Worm (Caenorhabditis elegans): ENCODE results near the gene gfi-3.
A peak's percentile ranks its signal among the peaks of the same experiment; 100 is the strongest.

The gfi-3 gene

DNA sequence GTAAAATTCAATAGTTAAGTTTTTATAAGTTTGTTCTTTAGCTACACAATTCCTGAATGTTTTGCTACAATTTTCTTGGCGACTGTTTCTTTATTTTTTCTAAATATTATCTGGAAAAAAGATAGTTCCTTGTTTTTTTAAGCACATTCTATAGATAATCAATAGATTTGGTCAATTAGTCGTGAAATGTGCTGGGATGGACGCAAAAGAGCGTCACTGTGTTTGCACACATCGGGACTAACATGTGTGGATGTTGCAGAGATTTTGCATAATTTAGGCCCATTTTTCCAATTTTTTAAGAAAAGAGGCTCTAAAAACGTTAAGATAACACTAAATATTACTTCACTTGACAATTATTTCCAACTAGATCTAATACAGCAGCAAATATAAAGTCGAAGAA is 33.1 kb downstream of the gfi-3 start:
- TF ChIP-seq vab-7 (GFP tag; IDR thresholded peaks at IDR 0.05) (no peak), nhr-48 (tag; optimal IDR thresholded peaks at IDR 0.05) (no peak), pha-4 (GFP tag; IDR thresholded peaks at IDR 0.05) (no peak), pha-4 (tag; optimal IDR thresholded peaks at IDR 0.05) (no peak), ceh-28 (tag; optimal IDR thresholded peaks at IDR 0.05) (no peak), aha-1 (tag) (peak; percentile 19), zip-11 (GFP tag; IDR thresholded peaks at IDR 0.05) (no peak), fkh-10 (GFP tag; optimal IDR thresholded peaks at IDR 0.05) (peak; percentile 29), zfp-2 (tag; optimal IDR thresholded peaks at IDR 0.05) (no peak), hmg-1.1 (GFP tag; IDR thresholded peaks at IDR 0.05) (peak; percentile 30; the same call in 1 of the 2 replicates), daf-12 (tag; optimal IDR thresholded peaks at IDR 0.05) (no peak), hlh-30 (tag; optimal IDR thresholded peaks at IDR 0.05; ENCODE audit: insufficient read depth) (no peak), dmd-6 (GFP tag; IDR thresholded peaks at IDR 0.05) (no peak), T26A8.4 (GFP tag; IDR thresholded peaks at IDR 0.05) (no peak), aly-2 (tag; optimal IDR thresholded peaks at IDR 0.05) (no peak), ama-1 (optimal IDR thresholded peaks at IDR 0.05) (no peak), tra-1 (GFP tag; IDR thresholded peaks at IDR 0.05) (no peak), unc-62 (GFP tag; optimal IDR thresholded peaks at IDR 0.05 in 1 of 2) (peak in 1 of 2 experiments; percentile 84), unc-62 (tag; optimal IDR thresholded peaks at IDR 0.05) (no peak), hif-1 (tag; optimal IDR thresholded peaks at IDR 0.05) (no peak), lin-13 (GFP tag; optimal IDR thresholded peaks at IDR 0.05) (no peak), nhr-10 (tag; optimal IDR thresholded peaks at IDR 0.05) (no peak), egl-27 (tag; optimal IDR thresholded peaks at IDR 0.05) (no peak), tag-97 (GFP tag; IDR thresholded peaks at IDR 0.05) (no peak), mep-1 (tag; optimal IDR thresholded peaks at IDR 0.05) (peak; percentile 46), mes-2 (tag; optimal IDR thresholded peaks at IDR 0.05; ENCODE audit: poor library complexity, severe bottlenecking) (no peak), set-16 (GFP tag; IDR thresholded peaks at IDR 0.05) (no peak), Y105C5A.15 (GFP tag; IDR thresholded peaks at IDR 0.05) (no peak), rbr-2 (tag; optimal IDR thresholded peaks at IDR 0.05) (no peak), nhr-11 (tag; optimal IDR thresholded peaks at IDR 0.05) (no peak), zfp-3 (GFP tag; conservative IDR thresholded peaks at IDR 0.05) (no peak), cey-2 (tag; optimal IDR thresholded peaks at IDR 0.05; ENCODE audit: borderline replicate concordance, insufficient read depth) (no peak)

DNA sequence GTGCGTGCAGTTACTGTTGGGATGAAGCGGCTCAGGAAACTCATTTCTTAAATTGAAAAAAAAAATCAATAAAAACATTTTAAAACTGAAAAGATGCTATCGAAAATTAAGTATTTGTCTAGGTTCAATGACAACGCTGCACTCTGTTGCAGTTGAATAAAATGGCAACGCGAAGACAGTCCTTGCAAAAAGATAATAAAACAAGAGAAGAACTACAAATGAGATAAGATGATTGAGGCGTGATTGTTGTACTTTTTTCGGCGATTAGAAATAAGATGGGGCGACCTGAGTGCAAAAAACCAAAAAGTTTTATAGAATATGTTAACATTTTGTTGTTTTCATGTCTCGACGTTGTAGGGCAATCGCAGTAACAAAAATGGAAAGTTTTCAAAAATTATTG is 34.7 kb downstream of the gfi-3 start, which contains the start of gene gcsh-1:
Gene gcsh-1, minus strand, starts transcription at position 46 of the 400 bp plus-strand sequence.
- TF ChIP-seq nhr-237 (tag; optimal IDR thresholded peaks at IDR 0.05) (no peak), dmd-6 (GFP tag; IDR thresholded peaks at IDR 0.05) (peak; percentile 56), pqm-1 (tag; optimal IDR thresholded peaks at IDR 0.05) (peak; percentile 44), nhr-6 (tag; optimal IDR thresholded peaks at IDR 0.05) (no peak), nhr-28 (tag; optimal IDR thresholded peaks at IDR 0.05) (peak; percentile 67), set-16 (GFP tag; IDR thresholded peaks at IDR 0.05) (no peak)

DNA sequence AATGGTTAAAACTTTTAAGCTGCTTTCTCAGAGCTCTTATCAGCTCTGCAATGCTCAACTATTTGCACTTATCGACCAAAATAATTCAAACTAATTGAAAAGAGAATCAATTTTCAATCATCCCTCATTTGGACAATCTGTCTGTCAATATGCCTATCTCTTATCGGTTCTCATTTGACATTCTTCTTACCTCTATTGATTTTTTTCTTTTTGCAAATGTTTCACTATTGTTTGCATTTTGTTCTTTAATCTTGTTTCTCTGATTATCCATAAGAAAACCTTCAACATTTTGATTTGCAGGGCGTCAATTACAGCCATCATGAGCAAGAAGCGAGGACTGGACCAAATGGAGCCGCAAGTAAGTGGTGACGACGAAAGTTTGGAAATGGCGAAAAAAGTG is 36.2 kb downstream of the gfi-3 start, which contains the start of gene D1025.10:
Gene D1025.10, plus strand, starts transcription at position 301 of the 400 bp plus-strand sequence.
- peak; percentile 55; the same call in 1 of the 2 replicates for TF ChIP-seq dmd-6 (GFP tag; IDR thresholded peaks at IDR 0.05)
- TF ChIP-seq Y105C5A.15 (GFP tag; IDR thresholded peaks at IDR 0.05) = no peak
- no peak for TF ChIP-seq mdt-29 (GFP tag; IDR thresholded peaks at IDR 0.05)
- TF ChIP-seq Y5F2A.4 (GFP tag; optimal IDR thresholded peaks at IDR 0.05) = no peak
- TF ChIP-seq ZK546.5 (tag; optimal IDR thresholded peaks at IDR 0.05) = no peak
- TF ChIP-seq ceh-20 (GFP tag; IDR thresholded peaks at IDR 0.05) = no peak
- no peak for TF ChIP-seq aha-1 (tag)
- TF ChIP-seq dve-1 (tag; optimal IDR thresholded peaks at IDR 0.05; ENCODE audit: insufficient read depth) = peak; percentile 5

All from whole organism, L4 larva.